Fruit fly (Drosophila melanogaster): ENCODE measurements around the gene zuc.

The zuc gene

DNA sequence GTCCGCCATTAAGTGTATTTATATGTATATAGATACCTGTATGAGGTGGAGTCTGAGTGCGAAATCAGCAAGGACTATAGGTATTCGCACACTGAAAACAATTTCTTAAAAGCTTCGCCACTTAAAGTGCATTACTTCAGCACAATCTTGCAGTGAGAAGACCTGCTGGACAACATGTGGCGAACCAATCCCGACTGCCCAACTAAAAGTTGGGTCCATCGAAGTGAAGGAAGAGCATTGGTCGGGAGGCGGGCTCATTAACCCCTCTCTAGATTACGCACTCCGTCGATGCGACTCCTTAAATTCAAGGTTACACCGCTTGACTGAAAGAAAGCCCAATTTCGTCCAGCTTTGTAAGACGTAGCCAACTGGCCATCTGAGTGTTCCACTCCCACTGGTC, 23.6 kb upstream of the zuc start (continued):
- peak; percentile 29 for TF ChIP-seq OdsH (GFP tag; optimal IDR thresholded peaks at IDR 0.05)
- no peak for TF ChIP-seq Blimp-1 (GFP tag; optimal IDR thresholded peaks at IDR 0.05)
- peak; percentile 32 for TF ChIP-seq esn (GFP tag; optimal IDR thresholded peaks at IDR 0.05)
- no peak for TF ChIP-seq CG9139 (GFP tag; optimal IDR thresholded peaks at IDR 0.05)
- peak; percentile 33 for TF ChIP-seq Sox102F (GFP tag; optimal IDR thresholded peaks at IDR 0.05)
- no peak for TF ChIP-seq CG3919 (GFP tag; optimal IDR thresholded peaks at IDR 0.05)
- peak; percentile 41 for TF ChIP-seq CG31627 (GFP tag; optimal IDR thresholded peaks at IDR 0.05)
- TF ChIP-seq lz (GFP tag; optimal IDR thresholded peaks at IDR 0.05), result peak; percentile 27
- TF ChIP-seq salr (GFP tag; optimal IDR thresholded peaks at IDR 0.05), result peak in 1 of 2 experiments; percentile 10
- no peak for TF ChIP-seq Ets21C (GFP tag; optimal IDR thresholded peaks at IDR 0.05)
- no peak for TF ChIP-seq CG8319 (GFP tag; optimal IDR thresholded peaks at IDR 0.05)
- no peak for TF ChIP-seq Hr4 (GFP tag; optimal IDR thresholded peaks at IDR 0.05)
- TF ChIP-seq Eip93F (GFP tag; optimal IDR thresholded peaks at IDR 0.05), result no peak
- TF ChIP-seq dac (GFP tag; optimal IDR thresholded peaks at IDR 0.05), result no peak
- peak; percentile 48 for TF ChIP-seq CG10631 (GFP tag; optimal IDR thresholded peaks at IDR 0.05)

DNA sequence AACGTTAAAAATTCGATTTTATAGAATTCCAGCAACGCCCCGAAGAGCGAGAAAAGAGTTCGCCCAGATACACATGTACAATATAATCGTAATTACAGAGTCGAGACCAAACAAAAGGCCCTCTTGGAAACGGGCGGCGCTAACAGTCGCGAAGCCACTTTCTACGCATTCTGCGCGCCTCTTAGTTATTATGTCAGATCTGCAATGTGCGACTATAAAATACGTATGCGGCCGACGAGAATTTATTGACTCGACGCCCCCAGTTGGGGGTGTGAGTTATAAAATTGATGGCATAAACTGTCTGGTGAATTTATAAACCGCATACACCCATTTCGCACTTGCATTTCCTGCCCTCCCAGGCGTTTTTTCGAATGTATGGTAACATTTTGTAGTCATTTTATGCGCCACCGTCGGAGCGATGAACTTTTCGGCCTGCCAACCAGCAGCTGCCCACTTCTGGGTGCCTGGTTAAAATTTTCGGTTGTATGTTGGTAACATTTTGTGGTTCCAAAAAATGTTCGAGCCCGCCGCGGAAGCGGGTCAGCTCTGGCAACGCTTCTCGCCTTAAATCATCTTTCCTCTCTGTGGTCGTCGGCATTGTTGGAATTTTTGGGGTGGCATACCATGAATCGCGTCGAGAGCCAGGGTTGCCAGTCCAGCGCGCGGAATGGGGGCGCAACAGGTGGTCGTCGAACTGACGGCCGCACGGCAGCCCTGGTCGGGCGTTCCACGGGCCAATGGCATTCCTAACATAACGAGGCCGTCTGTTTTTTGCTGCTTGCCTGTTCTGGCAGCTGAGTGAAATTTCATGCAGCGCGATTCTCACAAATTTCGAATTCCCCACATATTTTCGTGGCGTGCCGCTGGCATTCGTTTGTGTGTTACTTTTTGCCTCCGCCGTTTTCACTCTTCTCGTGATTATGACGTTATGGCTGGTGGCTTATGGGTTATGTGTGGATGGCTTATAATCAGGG, 22.3 kb upstream of the zuc start:
- peak; percentile 71 for TF ChIP-seq Sox14 (GFP tag; optimal IDR thresholded peaks at IDR 0.05)
- TF ChIP-seq lz (GFP tag; optimal IDR thresholded peaks at IDR 0.05), result peak; percentile 82
- TF ChIP-seq spab (GFP tag; optimal IDR thresholded peaks at IDR 0.05), result peak; percentile 68
- TF ChIP-seq pdm3 (GFP tag; optimal IDR thresholded peaks at IDR 0.05), result peak; percentile 52
- no peak for TF ChIP-seq CG8632 (GFP tag; optimal IDR thresholded peaks at IDR 0.05)
- peak; percentile 69 for TF ChIP-seq CG6808 (GFP tag; optimal IDR thresholded peaks at IDR 0.05)
- TF ChIP-seq CG8319 (GFP tag; optimal IDR thresholded peaks at IDR 0.05), result peak; percentile 40
- peak; percentile 54 for TF ChIP-seq Ets96B (tag; optimal IDR thresholded peaks at IDR 0.05)
- peak; percentile 31 for TF ChIP-seq OdsH (GFP tag; optimal IDR thresholded peaks at IDR 0.05)
- peak; percentile 73 for TF ChIP-seq CG31627 (GFP tag; optimal IDR thresholded peaks at IDR 0.05)
- no peak for TF ChIP-seq CG10631 (GFP tag; optimal IDR thresholded peaks at IDR 0.05)
- peak; percentile 54 for TF ChIP-seq Lpt (GFP tag; optimal IDR thresholded peaks at IDR 0.05)
- TF ChIP-seq CG10669 (GFP tag; optimal IDR thresholded peaks at IDR 0.05), result peak; percentile 59
- peak; percentile 90 for TF ChIP-seq CG6854 (GFP tag; optimal IDR thresholded peaks at IDR 0.05)
- no peak for TF ChIP-seq Hr38 (GFP tag; optimal IDR thresholded peaks at IDR 0.05)
- TF ChIP-seq CG4318 (GFP tag; optimal IDR thresholded peaks at IDR 0.05), result no peak
- TF ChIP-seq net (GFP tag; optimal IDR thresholded peaks at IDR 0.05), result peak; percentile 89
- peak; percentile 86 for TF ChIP-seq Eip78C (GFP tag)
- TF ChIP-seq CG11294 (GFP tag; IDR thresholded peaks at IDR 0.05), result no peak
- peak; percentile 71 for TF ChIP-seq Hr39 (GFP tag; optimal IDR thresholded peaks at IDR 0.05)
- TF ChIP-seq cyc (GFP tag; optimal IDR thresholded peaks at IDR 0.05), result peak; percentile 87
- TF ChIP-seq CG16779 (tag; optimal IDR thresholded peaks at IDR 0.05), result peak; percentile 53
- peak; percentile 5 for TF ChIP-seq CG32006 (GFP tag; optimal IDR thresholded peaks at IDR 0.05)
- peak; percentile 27 for TF ChIP-seq dac (GFP tag; optimal IDR thresholded peaks at IDR 0.05)
- peak; percentile 83 for TF ChIP-seq Sox102F (GFP tag; optimal IDR thresholded peaks at IDR 0.05)
- peak; percentile 31 for TF ChIP-seq CG11902 (GFP tag; optimal IDR thresholded peaks at IDR 0.05)
- peak; percentile 82 for TF ChIP-seq CG1621 (tag; optimal IDR thresholded peaks at IDR 0.05)
- peak; percentile 73 for TF ChIP-seq Smox (GFP tag; optimal IDR thresholded peaks at IDR 0.05)
- no peak for TF ChIP-seq eg (GFP tag; IDR thresholded peaks at IDR 0.05)
- TF ChIP-seq Ets21C (GFP tag; optimal IDR thresholded peaks at IDR 0.05), result peak; percentile 61
- TF ChIP-seq esn (GFP tag; optimal IDR thresholded peaks at IDR 0.05), result peak; percentile 82
- TF ChIP-seq vri (GFP tag; optimal IDR thresholded peaks at IDR 0.05), result no peak
- TF ChIP-seq Eip93F (GFP tag; optimal IDR thresholded peaks at IDR 0.05), result no peak
- peak; percentile 72 for TF ChIP-seq CG3032 (tag; optimal IDR thresholded peaks at IDR 0.05)
- TF ChIP-seq CG6163 (GFP tag; IDR thresholded peaks at IDR 0.05), result no peak
- TF ChIP-seq fd85E (GFP tag; optimal IDR thresholded peaks at IDR 0.05), result no peak
- peak; percentile 29 for TF ChIP-seq CG34406 (GFP tag; optimal IDR thresholded peaks at IDR 0.05)
- no peak for TF ChIP-seq Gug (GFP tag; IDR thresholded peaks at IDR 0.05)
- peak; percentile 22 for TF ChIP-seq acj6 (GFP tag; optimal IDR thresholded peaks at IDR 0.05)
- peak; percentile 41 for TF ChIP-seq fd59A (GFP tag; optimal IDR thresholded peaks at IDR 0.05)
- TF ChIP-seq Met (GFP tag; optimal IDR thresholded peaks at IDR 0.05), result peak; percentile 85
- no peak for TF ChIP-seq CG15336 (GFP tag; IDR thresholded peaks at IDR 0.05)

All from whole organism, prepupa.